Fruit fly (Drosophila melanogaster) whole organism, prepupa: ENCODE data around the gene CG17717.

Experiments used
- Blimp-1 ChIP-seq: fragments of 200-800 bp; sonication (Bioruptor generic); optimal IDR thresholded peaks from 3 replicates; lab custom pipeline; 2017; ENCODE audit warnings: missing biosample characterization, missing genetic modification characterization, mild to moderate bottlenecking, moderate library complexity, missing genetic modification reagents
- CG10631 ChIP-seq: fragments of 200-800 bp; sonication (Bioruptor generic); optimal IDR thresholded peaks from 2 replicates; lab custom pipeline; 2016; ENCODE audit warnings: missing biosample characterization, missing genetic modification characterization
- CG11902 ChIP-seq: fragments of 200-800 bp; sonication (Bioruptor generic); optimal IDR thresholded peaks from 3 replicates; lab custom pipeline; 2016; ENCODE audit warnings: missing biosample characterization, missing genetic modification characterization
- CG15336 ChIP-seq: fragments of 200-800 bp; sonication (Bioruptor generic); IDR thresholded peaks from 2 replicates; pipeline ENCODE4 v1.3.6; 2022; ENCODE audit warnings: missing biosample characterization, missing genetic modification characterization
- CG1621 ChIP-seq: fragments of 200-800 bp; sonication (Bioruptor generic); optimal IDR thresholded peaks from 3 replicates; lab custom pipeline; 2018; ENCODE audit warnings: missing biosample characterization, mild to moderate bottlenecking, missing genetic modification characterization
- CG16779 ChIP-seq: fragments of 200-800 bp; sonication (Bioruptor generic); optimal IDR thresholded peaks from 3 replicates; lab custom pipeline; 2017; ENCODE audit warnings: missing biosample characterization, mild to moderate bottlenecking, missing genetic modification characterization
- CG3032 ChIP-seq: fragments of 200-800 bp; optimal IDR thresholded peaks from 2 replicates; lab custom pipeline; 2019; ENCODE audit warnings: missing biosample characterization, mild to moderate bottlenecking, missing genetic modification characterization, moderate library complexity
- CG34406 ChIP-seq: fragments of 200-800 bp; sonication (Bioruptor generic); optimal IDR thresholded peaks from 3 replicates; lab custom pipeline; 2016; ENCODE audit warnings: missing biosample characterization, missing genetic modification characterization
- CG3919 ChIP-seq: fragments of 200-800 bp; sonication (Bioruptor generic); optimal IDR thresholded peaks from 3 replicates; lab custom pipeline; 2016; ENCODE audit warnings: missing biosample characterization, missing genetic modification characterization
- CG4318 ChIP-seq: fragments of 200-800 bp; sonication (Bioruptor generic); optimal IDR thresholded peaks from 3 replicates; lab custom pipeline; 2017; ENCODE audit warnings: missing biosample characterization, mild to moderate bottlenecking, missing genetic modification characterization
- CG6808 ChIP-seq: fragments of 200-800 bp; sonication (Bioruptor generic); optimal IDR thresholded peaks from 3 replicates; lab custom pipeline; 2017; ENCODE audit warnings: missing biosample characterization, missing genetic modification characterization, mild to moderate bottlenecking, moderate library complexity, missing genetic modification reagents
- CG6854 ChIP-seq: fragments of 200-800 bp; sonication (Bioruptor generic); optimal IDR thresholded peaks from 2 replicates; lab custom pipeline; 2017; ENCODE audit warnings: missing biosample characterization, mild to moderate bottlenecking, missing genetic modification characterization
- CG7368 ChIP-seq: fragments of 200-800 bp; sonication (Bioruptor generic); optimal IDR thresholded peaks from 3 replicates; lab custom pipeline; 2016; ENCODE audit warnings: missing biosample characterization, missing genetic modification characterization
- CG8119 ChIP-seq: fragments of 200-800 bp; sonication (Bioruptor generic); IDR thresholded peaks from 3 replicates; pipeline ENCODE4 v1.3.6; 2022; ENCODE audit warnings: missing biosample characterization, missing genetic modification characterization
- CG8319 ChIP-seq: fragments of 200-800 bp; sonication (Bioruptor generic); optimal IDR thresholded peaks from 3 replicates; lab custom pipeline; 2016; ENCODE audit warnings: missing biosample characterization, missing genetic modification characterization
- CG9139 ChIP-seq: fragments of 200-800 bp; sonication (Bioruptor generic); optimal IDR thresholded peaks from 3 replicates; lab custom pipeline; 2017; ENCODE audit warnings: missing biosample characterization, mild to moderate bottlenecking, missing genetic modification characterization
- Eip78C ChIP-seq: fragments of 200-800 bp; sonication (Bioruptor generic); peaks from one replicate; lab custom pipeline; 2016; ENCODE audit warnings: missing biosample characterization, missing genetic modification characterization
- Ets21C ChIP-seq: fragments of 200-800 bp; sonication (Bioruptor generic); optimal IDR thresholded peaks from 3 replicates; lab custom pipeline; 2016; ENCODE audit warnings: missing biosample characterization, missing genetic modification characterization
- Gug ChIP-seq: fragments of 200-800 bp; sonication (Bioruptor generic); IDR thresholded peaks from 2 replicates; pipeline ENCODE4 v1.3.6; 2022; ENCODE audit warnings: missing biosample characterization, missing genetic modification characterization
- Hr38 ChIP-seq: sonication (Bioruptor generic); optimal IDR thresholded peaks from 2 replicates; lab custom pipeline; 2016; ENCODE audit warnings: missing biosample characterization, missing genetic modification characterization
- Hr39 ChIP-seq: fragments of 200-800 bp; sonication (Bioruptor generic); optimal IDR thresholded peaks from 2 replicates; lab custom pipeline; 2016; ENCODE audit warnings: missing biosample characterization, missing genetic modification characterization
- Hr4 ChIP-seq: fragments of 200-800 bp; sonication (Bioruptor generic); optimal IDR thresholded peaks from 3 replicates; lab custom pipeline; 2016; ENCODE audit warnings: missing biosample characterization, missing genetic modification characterization
- Lpt ChIP-seq: fragments of 200-800 bp; sonication (Bioruptor generic); optimal IDR thresholded peaks from 3 replicates; lab custom pipeline; 2016; ENCODE audit warnings: missing biosample characterization, missing genetic modification characterization
- Met ChIP-seq: fragments of 200-800 bp; sonication (Bioruptor generic); optimal IDR thresholded peaks from 3 replicates; lab custom pipeline; 2016; ENCODE audit warnings: missing biosample characterization, missing genetic modification characterization
- OdsH ChIP-seq: fragments of 200-800 bp; sonication (Bioruptor generic); optimal IDR thresholded peaks from 3 replicates; lab custom pipeline; 2016; ENCODE audit warnings: missing biosample characterization, missing genetic modification characterization
- Smox ChIP-seq: fragments of 200-800 bp; sonication (Bioruptor generic); optimal IDR thresholded peaks from 3 replicates; lab custom pipeline; 2016; ENCODE audit warnings: missing biosample characterization, missing genetic modification characterization
- Sox102F ChIP-seq: fragments of 200-800 bp; sonication (Bioruptor generic); optimal IDR thresholded peaks from 2 replicates; lab custom pipeline; 2016; ENCODE audit warnings: missing biosample characterization, mild to moderate bottlenecking, missing genetic modification characterization
- Sox14 ChIP-seq: fragments of 200-800 bp; sonication (Bioruptor generic); optimal IDR thresholded peaks from 3 replicates; lab custom pipeline; 2016; ENCODE audit warnings: missing biosample characterization, missing genetic modification characterization
- Sox15 ChIP-seq: fragments of 200-800 bp; sonication (Bioruptor generic); optimal IDR thresholded peaks from 3 replicates; lab custom pipeline; 2016; ENCODE audit warnings: missing biosample characterization, missing genetic modification characterization
- achi ChIP-seq: fragments of 200-800 bp; sonication (Bioruptor generic); optimal IDR thresholded peaks from 3 replicates; lab custom pipeline; 2016; ENCODE audit warnings: missing biosample characterization, missing genetic modification characterization
- acj6 ChIP-seq: fragments of 200-800 bp; sonication (Bioruptor generic); optimal IDR thresholded peaks from 3 replicates; lab custom pipeline; 2016; ENCODE audit warnings: missing biosample characterization, missing genetic modification characterization
- cyc ChIP-seq: fragments of 200-800 bp; sonication (Bioruptor generic); optimal IDR thresholded peaks from 3 replicates; lab custom pipeline; 2016; ENCODE audit warnings: missing biosample characterization, missing genetic modification characterization
- dac ChIP-seq: fragments of 200-800 bp; sonication (Bioruptor generic); optimal IDR thresholded peaks from 2 replicates; lab custom pipeline; 2017; ENCODE audit warnings: missing biosample characterization, mild to moderate bottlenecking, missing genetic modification characterization
- dsx ChIP-seq: fragments of 200-800 bp; optimal IDR thresholded peaks from 3 replicates; lab custom pipeline; 2019; ENCODE audit warnings: missing biosample characterization, mild to moderate bottlenecking, missing genetic modification characterization, moderate library complexity; ENCODE audit not compliant: poor library complexity, severe bottlenecking
- eg ChIP-seq: fragments of 200-800 bp; sonication (Bioruptor generic); IDR thresholded peaks from 3 replicates; pipeline ENCODE4 v1.3.6; 2022; ENCODE audit warnings: missing biosample characterization, missing genetic modification characterization
- esn ChIP-seq: fragments of 200-800 bp; sonication (Bioruptor generic); optimal IDR thresholded peaks from 2 replicates; lab custom pipeline; 2016; ENCODE audit warnings: missing biosample characterization, mild to moderate bottlenecking, missing genetic modification characterization, moderate library complexity
- fd85E ChIP-seq: fragments of 200-800 bp; sonication (Bioruptor generic); optimal IDR thresholded peaks from 3 replicates; lab custom pipeline; 2016; ENCODE audit warnings: missing biosample characterization, missing genetic modification characterization
- fkh ChIP-seq: fragments of 200-800 bp; sonication (Bioruptor generic); optimal IDR thresholded peaks from 3 replicates; lab custom pipeline; 2017; ENCODE audit warnings: missing biosample characterization, mild to moderate bottlenecking, missing genetic modification characterization, moderate library complexity
- lz ChIP-seq: fragments of 200-800 bp; sonication (Bioruptor generic); optimal IDR thresholded peaks from 3 replicates; lab custom pipeline; 2016; ENCODE audit warnings: missing biosample characterization, missing genetic modification characterization
- net ChIP-seq: fragments of 200-800 bp; sonication (Bioruptor generic); optimal IDR thresholded peaks from 3 replicates; lab custom pipeline; 2016; ENCODE audit warnings: missing biosample characterization, missing genetic modification characterization
- ss ChIP-seq, 2 experiments: fragments of 200-800 bp; sonication (Bioruptor generic); optimal IDR thresholded peaks; 2 replicates in 1 of 2; 3 replicates in 1 of 2; lab custom pipeline; 2017 to 2018; ENCODE audit warnings: mild to moderate bottlenecking in 2 of 2, missing biosample characterization in 2 of 2, missing genetic modification characterization in 2 of 2, moderate library complexity in 1 of 2
- svp ChIP-seq: fragments of 200-800 bp; sonication (Bioruptor generic); peaks from one replicate; lab custom pipeline; 2016; ENCODE audit warnings: missing biosample characterization, missing genetic modification characterization
- topi ChIP-seq: fragments of 200-800 bp; sonication (Bioruptor generic); optimal IDR thresholded peaks from 3 replicates; lab custom pipeline; 2016; ENCODE audit warnings: missing biosample characterization, missing genetic modification characterization
- vri ChIP-seq: fragments of 200-800 bp; sonication (Bioruptor generic); optimal IDR thresholded peaks from 3 replicates; lab custom pipeline; 2016; ENCODE audit warnings: missing biosample characterization, mild to moderate bottlenecking, missing genetic modification characterization

The CG17717 gene

dm6 chrX:6599233-6599632, 10.1 kb downstream of the CG17717 start (continued):
- TF ChIP-seq dac, result no peak
- peak; percentile 94 for TF ChIP-seq Hr4
- TF ChIP-seq CG1621 (tag; lab: Kevin White, UChicago), result peak; percentile 67
- peak; percentile 81 for TF ChIP-seq CG15336
- peak; percentile 36 for TF ChIP-seq CG10631 (GFP tag; lab: Kevin White, UChicago)
- peak; percentile 85 for TF ChIP-seq Blimp-1 (GFP tag; lab: Kevin White, UChicago)
- no peak for TF ChIP-seq fkh
- no peak for TF ChIP-seq Smox (GFP tag; lab: Kevin White, UChicago)
- peak; percentile 98 for TF ChIP-seq Gug (GFP tag; lab: Robert Waterston, UW)
- TF ChIP-seq CG11902 (GFP tag; lab: Kevin White, UChicago), result peak; percentile 96
- TF ChIP-seq CG3032 (tag; lab: Kevin White, UChicago), result peak; percentile 80
- peak; percentile 97 for TF ChIP-seq CG3919 (GFP tag; lab: Kevin White, UChicago)
- TF ChIP-seq CG6808, result peak; percentile 78
- peak; percentile 97 for TF ChIP-seq topi
- no peak for TF ChIP-seq Sox15 (GFP tag; lab: Kevin White, UChicago)
- no peak for TF ChIP-seq CG8119 (GFP tag; lab: Robert Waterston, UW)
- no peak for TF ChIP-seq CG34406 (GFP tag; lab: Kevin White, UChicago)
- TF ChIP-seq lz (GFP tag; lab: Kevin White, UChicago), result peak; percentile 88
- no peak for TF ChIP-seq OdsH (GFP tag; lab: Kevin White, UChicago)
- no peak for TF ChIP-seq acj6 (GFP tag; lab: Kevin White, UChicago)
- TF ChIP-seq fd85E (GFP tag; lab: Kevin White, UChicago), result peak; percentile 78
- TF ChIP-seq svp, result peak; percentile 98
- TF ChIP-seq vri (GFP tag; lab: Kevin White, UChicago), result no peak
- peak; percentile 86 for TF ChIP-seq CG16779 (tag; lab: Kevin White, UChicago)
- TF ChIP-seq CG4318, result no peak
- peak; percentile 95 for TF ChIP-seq CG7368
- TF ChIP-seq CG8319, result peak; percentile 93
- peak; percentile 99 for TF ChIP-seq eg (GFP tag; lab: Robert Waterston, UW)
- TF ChIP-seq net (GFP tag; lab: Kevin White, UChicago), result peak; percentile 41
- no peak for TF ChIP-seq Lpt
- peak; percentile 86 for TF ChIP-seq CG9139
- peak; percentile 96 for TF ChIP-seq cyc
- TF ChIP-seq esn (GFP tag; lab: Kevin White, UChicago), result no peak
- no peak for TF ChIP-seq Hr39
- peak; percentile 97 for TF ChIP-seq Met (GFP tag; lab: Kevin White, UChicago)
- no peak for TF ChIP-seq Ets21C (GFP tag; lab: Kevin White, UChicago)
- TF ChIP-seq Sox14 (GFP tag; lab: Kevin White, UChicago), result peak; percentile 10
- TF ChIP-seq dsx (GFP tag; lab: Kevin White, UChicago), result peak; percentile 59

dm6 chrX:6599880-6600279, 10.8 kb downstream of the CG17717 start, which contains the start of gene pigs:
pigs (plus strand) TSS chrX:6600062.
- TF ChIP-seq net (GFP tag; lab: Kevin White, UChicago), result peak; percentile 8
- 0 out of 2 replicates have a peak, but pooled peaks have one; percentile 9 for TF ChIP-seq CG15336
- TF ChIP-seq CG6854 (GFP tag; lab: Kevin White, UChicago), result no peak
- TF ChIP-seq Eip78C, result peak; percentile 29
- peak; percentile 8 for TF ChIP-seq Sox102F (GFP tag; lab: Kevin White, UChicago)
- no peak for TF ChIP-seq Hr38 (GFP tag; lab: Kevin White, UChicago)
- no peak for TF ChIP-seq achi
- peak; percentile 21 for TF ChIP-seq svp
- TF ChIP-seq Lpt, result no peak
- no peak for TF ChIP-seq ss (GFP tag; optimal IDR thresholded peaks at IDR 0.05; lab: Kevin White, UChicago)
- 0 out of 3 replicates have a peak, but pooled peaks have one; percentile 13 for TF ChIP-seq eg (GFP tag; lab: Robert Waterston, UW)
- TF ChIP-seq fd85E (GFP tag; lab: Kevin White, UChicago), result no peak
- no peak for TF ChIP-seq CG1621 (tag; lab: Kevin White, UChicago)
- TF ChIP-seq CG7368, result no peak
- TF ChIP-seq vri (GFP tag; lab: Kevin White, UChicago), result peak; percentile 10
- TF ChIP-seq, all 60 proteins: peak for 7
